Fruit fly (Drosophila melanogaster) Kc167 (cell line): Measurements from ENCODE around the gene CG14551.

Experiments used
- h ChIP-seq: fragments of >200 bp; optimal IDR thresholded peaks from 3 replicates; lab custom pipeline; 2018; ENCODE audit warnings: missing external identifiers
- psq ChIP-seq: fragments of >200 bp; optimal IDR thresholded peaks from 2 replicates; lab custom pipeline; 2017; ENCODE audit warnings: missing external identifiers
- ttk ChIP-seq: sonication (Bioruptor generic); optimal IDR thresholded peaks from 2 replicates; lab custom pipeline; 2017; ENCODE audit warnings: missing external identifiers

DNA sequence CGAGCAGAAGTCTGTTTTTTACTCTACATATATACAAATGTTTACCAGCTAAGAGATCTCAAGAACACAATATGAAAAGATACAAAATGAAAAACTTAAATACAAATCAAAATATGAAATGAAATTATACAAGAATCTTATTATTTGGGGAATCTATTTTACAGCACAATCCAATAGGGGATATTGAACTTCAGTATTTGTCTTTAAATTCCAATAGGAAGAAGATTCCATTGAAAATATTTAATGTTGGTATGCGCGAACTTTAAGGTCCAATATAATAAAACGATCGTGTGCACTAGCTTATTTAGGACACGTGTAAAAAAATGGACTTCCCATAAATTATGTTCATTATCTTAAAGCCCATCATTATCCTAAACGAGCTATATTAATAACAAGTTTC, 24.9 kb downstream of the CG14551 start:
- TF ChIP-seq ttk (lab: Kevin White, UChicago) (no peak), psq (no peak), h (lab: Kevin White, UChicago) (no peak)
